Worm (Caenorhabditis elegans) whole organism, late embryonic: ENCODE results near the gene W01B6.5.

Experiments
- C08G9.2 ChIP-seq: sonication (generic microtip); optimal IDR thresholded peaks from 2 replicates; lab custom pipeline; 2016; ENCODE audit warnings: mild to moderate bottlenecking, missing genetic modification characterization, moderate library complexity, missing compliant biosample characterization
- ama-1 ChIP-seq: fragments of 150-350 bp; optimal IDR thresholded peaks from 2 replicates; lab custom pipeline; 2014
- ceh-2 ChIP-seq: sonication (generic microtip); optimal IDR thresholded peaks from 2 replicates; lab custom pipeline; 2016; ENCODE audit warnings: missing genotype, missing genetic modification characterization, missing compliant biosample characterization
- ceh-30 ChIP-seq: fragments of 150-350 bp; optimal IDR thresholded peaks from 2 replicates; lab custom pipeline; 2014; ENCODE audit warnings: missing biosample characterization, missing genetic modification characterization
- ceh-31 ChIP-seq: sonication (generic microtip); optimal IDR thresholded peaks from 2 replicates; lab custom pipeline; 2016; ENCODE audit warnings: missing genetic modification characterization, missing compliant biosample characterization
- ceh-34 ChIP-seq: sonication (generic microtip); optimal IDR thresholded peaks from 2 replicates; lab custom pipeline; 2016; ENCODE audit warnings: mild to moderate bottlenecking, missing genetic modification characterization, missing compliant biosample characterization
- ceh-48 ChIP-seq: sonication (generic microtip); optimal IDR thresholded peaks from 2 replicates; lab custom pipeline; 2016; ENCODE audit warnings: missing genetic modification characterization, inconsistent platforms, missing compliant biosample characterization
- ceh-6 ChIP-seq: fragments of 200-800 bp; sonication (Bioruptor generic); optimal IDR thresholded peaks from 2 replicates; lab custom pipeline; 2018; ENCODE audit warnings: mild to moderate bottlenecking, missing genetic modification characterization, missing compliant biosample characterization
- ceh-9 ChIP-seq: sonication (generic microtip); optimal IDR thresholded peaks from 2 replicates; lab custom pipeline; 2016; ENCODE audit warnings: mild to moderate bottlenecking, missing genetic modification characterization, inconsistent platforms, missing compliant biosample characterization
- dmd-4 ChIP-seq: sonication (generic microtip); optimal IDR thresholded peaks from 2 replicates; lab custom pipeline; 2016; ENCODE audit warnings: borderline replicate concordance, missing genetic modification characterization, missing compliant biosample characterization
- elt-2 ChIP-seq: sonication (generic microtip); optimal IDR thresholded peaks from 2 replicates; lab custom pipeline; 2016; ENCODE audit warnings: missing genetic modification reagents, missing genetic modification characterization, missing compliant biosample characterization
- elt-4 ChIP-seq: sonication (generic microtip); optimal IDR thresholded peaks from 2 replicates; lab custom pipeline; 2016; ENCODE audit warnings: missing genetic modification characterization, missing compliant biosample characterization
- ets-4 ChIP-seq: sonication (generic microtip); optimal IDR thresholded peaks from 2 replicates; lab custom pipeline; 2016; ENCODE audit warnings: missing genetic modification characterization, missing compliant biosample characterization
- eyg-1 ChIP-seq: sonication (generic microtip); optimal IDR thresholded peaks from 2 replicates; lab custom pipeline; 2016; ENCODE audit warnings: missing genotype, missing genetic modification characterization, missing compliant biosample characterization
- fax-1 ChIP-seq: sonication (generic microtip); optimal IDR thresholded peaks from 2 replicates; lab custom pipeline; 2016; ENCODE audit warnings: missing genotype, missing genetic modification characterization, missing compliant biosample characterization
- fkh-6 ChIP-seq: sonication (generic microtip); optimal IDR thresholded peaks from 2 replicates; lab custom pipeline; 2016; ENCODE audit warnings: missing genetic modification characterization, missing compliant biosample characterization
- hlh-15 ChIP-seq: sonication (generic microtip); optimal IDR thresholded peaks from 2 replicates; lab custom pipeline; 2016; ENCODE audit warnings: missing genetic modification characterization, missing compliant biosample characterization
- hlh-30 ChIP-seq: sonication (generic microtip); optimal IDR thresholded peaks from 2 replicates; lab custom pipeline; 2017; ENCODE audit warnings: antibody characterized with exemption, missing genetic modification characterization, missing compliant biosample characterization; ENCODE audit not compliant: insufficient read depth
- lim-6 ChIP-seq: sonication (generic microtip); optimal IDR thresholded peaks from 2 replicates; lab custom pipeline; 2016; ENCODE audit warnings: missing genetic modification characterization, missing compliant biosample characterization
- lin-11 ChIP-seq: fragments of 200-800 bp; sonication (Bioruptor generic); optimal IDR thresholded peaks from 2 replicates; lab custom pipeline; 2018; ENCODE audit warnings: mild to moderate bottlenecking, missing genetic modification characterization, missing compliant biosample characterization
- nfya-1 ChIP-seq: sonication (generic microtip); optimal IDR thresholded peaks from 2 replicates; lab custom pipeline; 2017; ENCODE audit warnings: missing genetic modification characterization, mild to moderate bottlenecking, missing compliant biosample characterization, antibody characterized with exemption, moderate library complexity
- nhr-232 ChIP-seq: sonication (generic microtip); optimal IDR thresholded peaks from 2 replicates; lab custom pipeline; 2016; ENCODE audit warnings: missing genetic modification characterization, missing compliant biosample characterization
- npax-4 ChIP-seq: sonication (generic microtip); optimal IDR thresholded peaks from 2 replicates; lab custom pipeline; 2016; ENCODE audit warnings: missing genetic modification characterization, missing compliant biosample characterization
- odd-2 ChIP-seq: sonication (generic microtip); optimal IDR thresholded peaks from 2 replicates; lab custom pipeline; 2017; ENCODE audit warnings: antibody characterized with exemption, mild to moderate bottlenecking, missing genetic modification characterization, missing compliant biosample characterization
- pag-3 ChIP-seq: sonication (generic microtip); optimal IDR thresholded peaks from 2 replicates; lab custom pipeline; 2016; ENCODE audit warnings: missing compliant biosample characterization, missing genetic modification characterization, borderline replicate concordance
- pha-2 ChIP-seq: sonication (generic microtip); optimal IDR thresholded peaks from 2 replicates; lab custom pipeline; 2017; ENCODE audit warnings: mild to moderate bottlenecking, missing genetic modification characterization, missing compliant biosample characterization
- ref-2 ChIP-seq: sonication (generic microtip); optimal IDR thresholded peaks from 2 replicates; lab custom pipeline; 2016; ENCODE audit warnings: missing genetic modification characterization, missing compliant biosample characterization
- rnt-1 ChIP-seq: sonication (generic microtip); optimal IDR thresholded peaks from 2 replicates; lab custom pipeline; 2016; ENCODE audit warnings: missing genetic modification characterization, missing compliant biosample characterization
- sox-4 ChIP-seq: sonication (generic microtip); optimal IDR thresholded peaks from 2 replicates; lab custom pipeline; 2017; ENCODE audit warnings: mild to moderate bottlenecking, missing genetic modification characterization, inconsistent platforms, missing compliant biosample characterization
- syd-9 ChIP-seq: sonication (generic microtip); optimal IDR thresholded peaks from 2 replicates; lab custom pipeline; 2016; ENCODE audit warnings: mild to moderate bottlenecking, missing genetic modification characterization, moderate library complexity, missing compliant biosample characterization
- tbx-2 ChIP-seq: sonication (generic microtip); optimal IDR thresholded peaks from 2 replicates; lab custom pipeline; 2016; ENCODE audit warnings: missing genetic modification characterization, missing compliant biosample characterization
- tbx-7 ChIP-seq: sonication (generic microtip); optimal IDR thresholded peaks from 2 replicates; lab custom pipeline; 2016; ENCODE audit warnings: missing genotype, missing genetic modification characterization, missing compliant biosample characterization
- ttx-3 ChIP-seq: sonication (generic microtip); optimal IDR thresholded peaks from 2 replicates; lab custom pipeline; 2016; ENCODE audit warnings: missing genetic modification reagents, missing genetic modification characterization, missing compliant biosample characterization
- unc-42 ChIP-seq: sonication (generic microtip); optimal IDR thresholded peaks from 2 replicates; lab custom pipeline; 2016; ENCODE audit warnings: missing genotype, missing genetic modification characterization, missing compliant biosample characterization
- unc-55 ChIP-seq: sonication (generic microtip); optimal IDR thresholded peaks from 2 replicates; lab custom pipeline; 2017; ENCODE audit warnings: missing biosample characterization, missing genetic modification reagents, missing genetic modification characterization
- zip-5 ChIP-seq: sonication (generic microtip); optimal IDR thresholded peaks from 2 replicates; lab custom pipeline; 2016; ENCODE audit warnings: missing genetic modification characterization, missing compliant biosample characterization

W01B6.5 gene

ce11 chrIV:10080816-10081215, 4.8 kb downstream of the W01B6.5 start, which contains the start of gene W01B6.6:
Gene W01B6.6 (plus strand): TSS chrIV:10081116.
- no peak for TF ChIP-seq elt-4 (tag; lab: Kevin White, UChicago)
- no peak for TF ChIP-seq pag-3
- no peak for TF ChIP-seq elt-2 (tag; lab: Kevin White, UChicago)
- TF ChIP-seq ceh-9 (tag; lab: Kevin White, UChicago), result no peak
- no peak for TF ChIP-seq ceh-48 (tag; lab: Kevin White, UChicago)
- TF ChIP-seq ceh-30 (tag; lab: Kevin White, UChicago), result no peak
- no peak for TF ChIP-seq ttx-3 (tag; lab: Kevin White, UChicago)
- no peak for TF ChIP-seq pha-2 (tag; lab: Kevin White, UChicago)
- no peak for TF ChIP-seq hlh-30
- no peak for TF ChIP-seq unc-55
- TF ChIP-seq npax-4 (tag; lab: Kevin White, UChicago), result no peak

ce11 chrIV:10084323-10084959, 8.4 kb downstream of the W01B6.5 start, which contains the start of gene W01B6.8:
Gene W01B6.8 (minus strand): TSS chrIV:10084373.
- TF ChIP-seq dmd-4 (no peak), syd-9 (tag; lab: Kevin White, UChicago) (peak; percentile 9), odd-2 (tag; lab: Kevin White, UChicago) (no peak), lin-11 (tag; lab: Kevin White, UChicago) (no peak), pha-2 (tag; lab: Kevin White, UChicago) (no peak), npax-4 (tag; lab: Kevin White, UChicago) (no peak), rnt-1 (tag; lab: Kevin White, UChicago) (no peak), ceh-6 (GFP tag; lab: Kevin White, UChicago) (no peak), elt-4 (tag; lab: Kevin White, UChicago) (peak; percentile 2), lim-6 (tag; lab: Kevin White, UChicago) (no peak)

- TF ChIP-seq ref-2, result peak; percentile 48
- peak; percentile 63 for TF ChIP-seq C08G9.2
- peak; percentile 55 for TF ChIP-seq unc-42 (tag; lab: Kevin White, UChicago)
- TF ChIP-seq hlh-15 (tag; lab: Kevin White, UChicago), result no peak
- peak; percentile 33 for TF ChIP-seq lim-6 (tag; lab: Kevin White, UChicago)
- TF ChIP-seq nhr-232 (tag; lab: Kevin White, UChicago), result no peak
- peak; percentile 72 for TF ChIP-seq ets-4 (tag; lab: Kevin White, UChicago)
- TF ChIP-seq elt-4 (tag; lab: Kevin White, UChicago), result no peak
- no peak for TF ChIP-seq sox-4 (tag; lab: Kevin White, UChicago)
- peak; percentile 36 for TF ChIP-seq fkh-6 (tag; lab: Kevin White, UChicago)
- peak; percentile 57 for TF ChIP-seq tbx-7
- no peak for TF ChIP-seq eyg-1 (tag; lab: Kevin White, UChicago)
- TF ChIP-seq ama-1 (lab: Kevin White, UChicago), result no peak
- peak; percentile 51 for TF ChIP-seq nfya-1 (tag; lab: Kevin White, UChicago)
- TF ChIP-seq ceh-2 (tag; lab: Kevin White, UChicago), result peak; percentile 67
- TF ChIP-seq ceh-34 (tag; lab: Kevin White, UChicago), result peak; percentile 57
- peak; percentile 83 for TF ChIP-seq tbx-2
- TF ChIP-seq ceh-31 (tag; lab: Kevin White, UChicago), result peak; percentile 90
- peak; percentile 49 for TF ChIP-seq zip-5 (tag; lab: Kevin White, UChicago)
- TF ChIP-seq rnt-1 (tag; lab: Kevin White, UChicago), result peak; percentile 25
- TF ChIP-seq fax-1 (tag; lab: Kevin White, UChicago), result peak; percentile 64
- TF ChIP-seq, all 69 proteins: peak for 15
Observed at ce11 chrIV:10085401-10086187, 9.6 kb downstream of the W01B6.5 start, which contains the start of the genes col-2 and ndc-80. Gene col-2 (minus strand): TSS chrIV:10085451. Gene ndc-80 (plus strand): TSS chrIV:10086137.
